Worm (Caenorhabditis elegans) whole organism, L1 larva: Measurements from ENCODE around the gene cest-5.1.
"Not testable (repeated sequence)": the region's sequence is repeated elsewhere in the genome, so short reads cannot be mapped to it uniquely, and the experiment has no call there.

Experiments
- alr-1 ChIP-seq: fragments of 200-800 bp; sonication (Bioruptor generic); optimal IDR thresholded peaks from 2 replicates; lab custom pipeline; 2018; ENCODE audit warnings: borderline replicate concordance, mild to moderate bottlenecking, missing genetic modification characterization, missing compliant biosample characterization
- aly-2 ChIP-seq: fragments of 150-350 bp; optimal IDR thresholded peaks from 2 replicates; lab custom pipeline; 2014; ENCODE audit warnings: missing biosample characterization, missing genetic modification characterization
- lir-3 ChIP-seq: sonication (generic microtip); optimal IDR thresholded peaks from 2 replicates; lab custom pipeline; 2016; ENCODE audit warnings: mild to moderate bottlenecking, missing genetic modification characterization, moderate library complexity, missing compliant biosample characterization; ENCODE audit not compliant: poor library complexity
- unc-62 ChIP-seq: fragments of 150-350 bp; optimal IDR thresholded peaks from 2 replicates; lab custom pipeline; 2014; ENCODE audit warnings: missing biosample characterization, missing genetic modification reagents, missing genetic modification characterization
- xbp-1 ChIP-seq: sonication (generic microtip); optimal IDR thresholded peaks from 2 replicates; lab custom pipeline; 2016; ENCODE audit warnings: missing genetic modification characterization, missing compliant biosample characterization

DNA sequence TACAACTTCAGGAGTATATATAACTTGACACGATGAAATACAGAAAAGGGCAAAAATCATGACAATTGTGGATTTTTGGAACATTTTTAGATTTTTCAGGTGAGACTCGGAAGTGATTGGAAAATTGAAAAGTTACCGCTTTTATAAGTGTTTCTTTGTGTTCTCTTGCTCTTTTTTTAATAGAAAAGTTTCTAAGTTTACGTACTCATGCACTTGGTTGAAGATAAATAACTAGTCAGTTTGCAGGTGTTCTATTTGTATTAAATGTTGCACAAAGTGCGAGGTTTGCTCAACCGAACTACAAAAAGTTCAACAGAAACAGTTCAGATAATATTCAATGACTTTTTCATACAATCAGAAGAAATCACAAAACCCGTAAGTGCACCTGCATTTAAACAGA is 36.7 kb downstream of the cest-5.1 start, which contains the start of gene nspb-3:
- not testable (repeated sequence) for TF ChIP-seq unc-62; xbp-1 (tag; lab: Kevin White, UChicago); lir-3; alr-1 (tag; lab: Kevin White, UChicago); aly-2 (tag; lab: Kevin White, UChicago)
